Fruit fly (Drosophila melanogaster): Measurements from ENCODE around the gene Dus4.
A peak's percentile ranks its signal among the peaks of the same experiment; 100 is the strongest.

The Dus4 gene

dm6 chr2L:19021278-19022220 lies 41.5 kb upstream of the Dus4 start (continued):
- TF ChIP-seq Elba2 (GFP tag; optimal IDR thresholded peaks at IDR 0.05): no peak
- peak; percentile 61 for TF ChIP-seq CG4820 (GFP tag; optimal IDR thresholded peaks at IDR 0.05)
- TF ChIP-seq shn (GFP tag; optimal IDR thresholded peaks at IDR 0.05): peak; percentile 49
- no peak for TF ChIP-seq Kr (GFP tag; optimal IDR thresholded peaks at IDR 0.05)
- TF ChIP-seq CG13287 (GFP tag; IDR thresholded peaks at IDR 0.05; ENCODE audit: partially characterized antibody): no peak
- TF ChIP-seq CG5180 (GFP tag; optimal IDR thresholded peaks at IDR 0.05): peak; percentile 58
- TF ChIP-seq Hr78 (GFP tag; optimal IDR thresholded peaks at IDR 0.05): peak in 1 of 2 experiments; percentile 68
- peak; percentile 78 for TF ChIP-seq sob (GFP tag; IDR thresholded peaks at IDR 0.05)
- TF ChIP-seq exex (tag; optimal IDR thresholded peaks at IDR 0.05): peak; percentile 30
- peak; percentile 39 for TF ChIP-seq CG8281 (tag; optimal IDR thresholded peaks at IDR 0.05)
- peak; percentile 73 for TF ChIP-seq fd96Cb (tag; optimal IDR thresholded peaks at IDR 0.05)
- peak; percentile 16 for TF ChIP-seq MESR4 (GFP tag; optimal IDR thresholded peaks at IDR 0.05)
- TF ChIP-seq CG10366 (GFP tag; IDR thresholded peaks at IDR 0.05): peak; percentile 71
- no peak for TF ChIP-seq CG16813 (GFP tag; IDR thresholded peaks at IDR 0.05; ENCODE audit: partially characterized antibody)
- peak; percentile 26 for TF ChIP-seq pho (GFP tag; optimal IDR thresholded peaks at IDR 0.05)
- TF ChIP-seq CG7745 (tag; optimal IDR thresholded peaks at IDR 0.05): no peak
- peak; percentile 1 for TF ChIP-seq Atf-2 (GFP tag; optimal IDR thresholded peaks at IDR 0.05)
- no peak for TF ChIP-seq tup (GFP tag; optimal IDR thresholded peaks at IDR 0.05)
- TF ChIP-seq sug (tag; optimal IDR thresholded peaks at IDR 0.05): peak; percentile 85
- TF ChIP-seq CG3407 (GFP tag; optimal IDR thresholded peaks at IDR 0.05): peak; percentile 58
- no peak for TF ChIP-seq ham (GFP tag; IDR thresholded peaks at IDR 0.05)
- TF ChIP-seq bab2 (GFP tag; optimal IDR thresholded peaks at IDR 0.05): peak; percentile 39
- peak; percentile 87 for TF ChIP-seq CG15269 (tag; optimal IDR thresholded peaks at IDR 0.05)
- TF ChIP-seq CG32532 (GFP tag; IDR thresholded peaks at IDR 0.05): peak; percentile 52
- peak; percentile 40 for TF ChIP-seq cato (GFP tag; optimal IDR thresholded peaks at IDR 0.05; ENCODE audit: borderline replicate concordance)
- peak; percentile 55 for TF ChIP-seq CG11723 (GFP tag; optimal IDR thresholded peaks at IDR 0.05)
- peak; percentile 77 for TF ChIP-seq BtbVII (GFP tag; optimal IDR thresholded peaks at IDR 0.05)
- TF ChIP-seq CG10274 (GFP tag; optimal IDR thresholded peaks at IDR 0.05): peak; percentile 11
- TF ChIP-seq vfl (GFP tag; optimal IDR thresholded peaks at IDR 0.05): no peak
- TF ChIP-seq CG11560 (tag; IDR thresholded peaks at IDR 0.05): 0 out of 3 replicates have a peak, but pooled peaks have one; percentile 12
- TF ChIP-seq CG9437 (GFP tag; optimal IDR thresholded peaks at IDR 0.05): peak; percentile 76
- TF ChIP-seq ATbp (GFP tag; optimal IDR thresholded peaks at IDR 0.05): peak; percentile 82
- peak; percentile 39 for TF ChIP-seq CG18476 (GFP tag; optimal IDR thresholded peaks at IDR 0.05)
- peak; percentile 34 for TF ChIP-seq CG18764 (GFP tag; optimal IDR thresholded peaks at IDR 0.05)
- TF ChIP-seq Dfd (GFP tag; optimal IDR thresholded peaks at IDR 0.05): no peak
- TF ChIP-seq mam (GFP tag; optimal IDR thresholded peaks at IDR 0.05): peak; percentile 20
- TF ChIP-seq fd64A (GFP tag; optimal IDR thresholded peaks at IDR 0.05): peak; percentile 40
- TF ChIP-seq bcd (GFP tag; optimal IDR thresholded peaks at IDR 0.05): peak; percentile 70
- TF ChIP-seq h (optimal IDR thresholded peaks at IDR 0.05): no peak
- TF ChIP-seq CG3281 (GFP tag; optimal IDR thresholded peaks at IDR 0.05): peak; percentile 73
- peak; percentile 24 for TF ChIP-seq CG4707 (GFP tag; optimal IDR thresholded peaks at IDR 0.05)
- peak; percentile 59 for TF ChIP-seq CG12155 (GFP tag; optimal IDR thresholded peaks at IDR 0.05)
- no peak for TF ChIP-seq CG3065 (GFP tag; optimal IDR thresholded peaks at IDR 0.05)
- TF ChIP-seq Taf1 (GFP tag; IDR thresholded peaks at IDR 0.05): peak; percentile 27; the same call in 1 of the 2 replicates
- peak; percentile 83 for TF ChIP-seq lab (GFP tag; optimal IDR thresholded peaks at IDR 0.05)
- peak; percentile 78; the same call in 2 of the 3 replicates for TF ChIP-seq so (GFP tag; IDR thresholded peaks at IDR 0.05)
- no peak for TF ChIP-seq CG1024 (GFP tag; IDR thresholded peaks at IDR 0.05)
- peak; percentile 88 for TF ChIP-seq CG17361 (GFP tag; IDR thresholded peaks at IDR 0.05)

Measured in whole organism, embryonic.